Fruit fly (Drosophila melanogaster) whole organism, embryonic: ENCODE data around the gene CG1979.

Source experiments
- BEAF-32 ChIP-seq: fragments of 200-800 bp; sonication (Bioruptor generic); optimal IDR thresholded peaks from 3 replicates; lab custom pipeline; 2017; ENCODE audit warnings: missing biosample characterization, missing genetic modification characterization, mild to moderate bottlenecking, moderate library complexity, missing genetic modification reagents
- CG10209 ChIP-seq: fragments of 200-800 bp; sonication (Bioruptor generic); optimal IDR thresholded peaks from 3 replicates; lab custom pipeline; 2017; ENCODE audit warnings: missing biosample characterization, mild to moderate bottlenecking, missing genetic modification characterization, missing genetic modification reagents
- CG12104 ChIP-seq: fragments of 200-800 bp; sonication (Bioruptor generic); optimal IDR thresholded peaks from 3 replicates; lab custom pipeline; 2016; ENCODE audit warnings: missing biosample characterization, missing genetic modification characterization
- CG13287 ChIP-seq: fragments of 200-800 bp; sonication (Bioruptor generic); IDR thresholded peaks from 2 replicates; pipeline ENCODE4 v1.3.6; 2022; ENCODE audit warnings: missing biosample characterization, missing genetic modification characterization; ENCODE audit not compliant: partially characterized antibody
- CG13296 ChIP-seq: fragments of 200-800 bp; sonication (Bioruptor generic); optimal IDR thresholded peaks from 3 replicates; lab custom pipeline; 2018; ENCODE audit warnings: missing biosample characterization, mild to moderate bottlenecking, missing genetic modification characterization
- CG1792 ChIP-seq: fragments of 200-800 bp; sonication (Bioruptor generic); optimal IDR thresholded peaks from 2 replicates; lab custom pipeline; 2016; ENCODE audit warnings: missing biosample characterization, missing genetic modification characterization
- CG2875 ChIP-seq: fragments of 200-800 bp; sonication (Bioruptor generic); optimal IDR thresholded peaks from 2 replicates; lab custom pipeline; 2017; ENCODE audit warnings: missing biosample characterization, mild to moderate bottlenecking, missing genetic modification characterization, missing genetic modification reagents
- CG3995 ChIP-seq: fragments of 200-800 bp; sonication (Bioruptor generic); optimal IDR thresholded peaks from 3 replicates; lab custom pipeline; 2016; ENCODE audit warnings: missing biosample characterization, missing genetic modification characterization
- CG4360 ChIP-seq: fragments of 200-800 bp; sonication (Bioruptor generic); IDR thresholded peaks from 2 replicates; pipeline ENCODE4 v1.3.6; 2022; ENCODE audit warnings: missing biosample characterization, missing genetic modification characterization
- CG4617 ChIP-seq: fragments of 200-800 bp; sonication (Bioruptor generic); optimal IDR thresholded peaks from 3 replicates; lab custom pipeline; 2016; ENCODE audit warnings: missing biosample characterization, missing genetic modification characterization, borderline replicate concordance
- CG6854 ChIP-seq: fragments of 200-800 bp; sonication (Bioruptor generic); optimal IDR thresholded peaks from 3 replicates; lab custom pipeline; 2017; ENCODE audit warnings: missing biosample characterization, mild to moderate bottlenecking, missing genetic modification characterization
- CG8765 ChIP-seq: fragments of 200-800 bp; sonication (Bioruptor generic); IDR thresholded peaks from 2 replicates; pipeline ENCODE4 v1.3.6; 2022; ENCODE audit warnings: missing biosample characterization, missing genetic modification characterization
- CoRest ChIP-seq: fragments of 200-800 bp; sonication (Bioruptor generic); optimal IDR thresholded peaks from 3 replicates; lab custom pipeline; 2018; ENCODE audit warnings: missing biosample characterization, mild to moderate bottlenecking, missing genetic modification characterization, moderate library complexity
- Doc3 ChIP-seq: fragments of 200-800 bp; sonication (Bioruptor generic); IDR thresholded peaks from 3 replicates; pipeline ENCODE4 v1.3.6; 2022; ENCODE audit warnings: missing biosample characterization, missing genetic modification characterization; ENCODE audit not compliant: partially characterized antibody
- Gsc ChIP-seq: fragments of 200-800 bp; sonication (Bioruptor generic); IDR thresholded peaks from 2 replicates; pipeline ENCODE4 v1.3.6; 2022; ENCODE audit warnings: missing biosample characterization, missing genetic modification characterization
- Med ChIP-seq: fragments of 200-800 bp; sonication (Bioruptor generic); peaks from one replicate; lab custom pipeline; 2016; ENCODE audit warnings: missing biosample characterization, missing genetic modification characterization, mild to moderate bottlenecking, inconsistent platforms, moderate library complexity
- Meics ChIP-seq: fragments of 200-800 bp; sonication (Bioruptor generic); optimal IDR thresholded peaks from 2 replicates; lab custom pipeline; 2017; ENCODE audit warnings: missing biosample characterization, mild to moderate bottlenecking, missing genetic modification characterization
- ara ChIP-seq: fragments of 200-800 bp; sonication (Bioruptor generic); IDR thresholded peaks from 2 replicates; pipeline ENCODE4 v1.3.6; 2022; ENCODE audit warnings: missing biosample characterization, missing genetic modification characterization
- ato ChIP-seq: fragments of 200-800 bp; sonication (Bioruptor generic); IDR thresholded peaks from 2 replicates; pipeline ENCODE4 v1.3.6; 2022; ENCODE audit warnings: missing biosample characterization, missing genetic modification characterization; ENCODE audit not compliant: partially characterized antibody
- bab2 ChIP-seq: fragments of 200-800 bp; sonication (Bioruptor generic); optimal IDR thresholded peaks from 2 replicates; lab custom pipeline; 2016; ENCODE audit warnings: missing biosample characterization, missing genetic modification characterization
- bigmax ChIP-seq: fragments of 200-800 bp; sonication (Bioruptor generic); optimal IDR thresholded peaks from 2 replicates; lab custom pipeline; 2018; ENCODE audit warnings: missing biosample characterization, mild to moderate bottlenecking, missing genetic modification characterization
- cad ChIP-seq: fragments of >200 bp; optimal IDR thresholded peaks from 2 replicates; lab custom pipeline; 2017; ENCODE audit warnings: missing biosample characterization, missing genetic modification characterization
- dm ChIP-seq: fragments of 200-800 bp; sonication (Bioruptor generic); optimal IDR thresholded peaks from 3 replicates; lab custom pipeline; 2016; ENCODE audit warnings: missing biosample characterization, missing genetic modification characterization
- dpn ChIP-seq, 2 experiments: fragments of 200-800 bp; sonication (Bioruptor generic); optimal IDR thresholded peaks; 3 replicates each; lab custom pipeline; 2016; ENCODE audit warnings: missing biosample characterization in 2 of 2, missing genetic modification characterization in 2 of 2
- emc ChIP-seq: fragments of 200-800 bp; sonication (Bioruptor generic); optimal IDR thresholded peaks from 2 replicates; lab custom pipeline; 2016; ENCODE audit warnings: missing biosample characterization, missing genetic modification characterization
- ftz-f1 ChIP-seq: fragments of 200-800 bp; sonication (Bioruptor generic); optimal IDR thresholded peaks from 2 replicates; lab custom pipeline; 2016; ENCODE audit warnings: missing biosample characterization, missing genetic modification characterization
- grau ChIP-seq: fragments of 200-800 bp; optimal IDR thresholded peaks from 3 replicates; lab custom pipeline; 2019; ENCODE audit warnings: missing biosample characterization, mild to moderate bottlenecking, missing genetic modification characterization, moderate library complexity
- gro ChIP-seq: fragments of 200-800 bp; sonication (Bioruptor generic); optimal IDR thresholded peaks from 2 replicates; lab custom pipeline; 2016; ENCODE audit warnings: missing biosample characterization, missing genetic modification characterization
- nerfin-1 ChIP-seq: fragments of 200-800 bp; sonication (Bioruptor generic); optimal IDR thresholded peaks from 3 replicates; lab custom pipeline; 2019; ENCODE audit warnings: missing biosample characterization, mild to moderate bottlenecking, missing genetic modification characterization, moderate library complexity
- pan ChIP-seq, 4 experiments: fragments of >200 bp in 3 of 4; fragments of 200-800 bp in 1 of 4; sonication (Bioruptor generic) in 1 of 4; optimal IDR thresholded peaks in 3 of 4; IDR thresholded peaks in 1 of 4; 2 replicates each; pipeline versions ENCODE4 v1.3.6 to Lab custom; 2017 to 2022; ENCODE audit warnings: missing biosample characterization in 2 of 4, missing genetic modification characterization in 2 of 4, mixed read lengths in 1 of 4
- pita ChIP-seq: fragments of 200-800 bp; sonication (Bioruptor generic); optimal IDR thresholded peaks from 2 replicates; lab custom pipeline; 2017; ENCODE audit warnings: missing biosample characterization, mild to moderate bottlenecking, missing genetic modification characterization
- pros ChIP-seq: fragments of 200-800 bp; sonication (Bioruptor generic); optimal IDR thresholded peaks from 3 replicates; lab custom pipeline; 2019; ENCODE audit warnings: missing biosample characterization, mild to moderate bottlenecking, missing genetic modification characterization, moderate library complexity
- row ChIP-seq: fragments of 200-800 bp; sonication (Bioruptor generic); IDR thresholded peaks from 3 replicates; pipeline ENCODE4 v1.3.6; 2022; ENCODE audit warnings: missing biosample characterization, missing genetic modification characterization
- sisA ChIP-seq: fragments of 200-800 bp; sonication (Bioruptor generic); IDR thresholded peaks from 2 replicates; pipeline ENCODE4 v1.3.6; 2022; ENCODE audit warnings: missing biosample characterization, missing genetic modification characterization
- zen2 ChIP-seq: fragments of 200-800 bp; sonication (Bioruptor generic); IDR thresholded peaks from 3 replicates; pipeline ENCODE4 v1.3.6; 2022; ENCODE audit warnings: missing biosample characterization, missing genetic modification characterization; ENCODE audit not compliant: partially characterized antibody
- zfh1 ChIP-seq: fragments of 200-800 bp; sonication (Bioruptor generic); IDR thresholded peaks from 3 replicates; pipeline ENCODE4 v1.3.6; 2022; ENCODE audit warnings: missing biosample characterization, missing genetic modification characterization

CG1979 gene

dm6 chr3R:7093592-7093991, 39.2 kb downstream of the CG1979 start (continued):
- TF ChIP-seq CG13287 (GFP tag; lab: Robert Waterston, UW) (peak; percentile 36; the same call in 1 of the 2 replicates), ara (peak; percentile 19; the same call in 1 of the 2 replicates), cad (GFP tag; lab: Kevin White, UChicago) (no peak), sisA (GFP tag; lab: Robert Waterston, UW) (0 out of 2 replicates have a peak, but pooled peaks have one; percentile 12)

DNA sequence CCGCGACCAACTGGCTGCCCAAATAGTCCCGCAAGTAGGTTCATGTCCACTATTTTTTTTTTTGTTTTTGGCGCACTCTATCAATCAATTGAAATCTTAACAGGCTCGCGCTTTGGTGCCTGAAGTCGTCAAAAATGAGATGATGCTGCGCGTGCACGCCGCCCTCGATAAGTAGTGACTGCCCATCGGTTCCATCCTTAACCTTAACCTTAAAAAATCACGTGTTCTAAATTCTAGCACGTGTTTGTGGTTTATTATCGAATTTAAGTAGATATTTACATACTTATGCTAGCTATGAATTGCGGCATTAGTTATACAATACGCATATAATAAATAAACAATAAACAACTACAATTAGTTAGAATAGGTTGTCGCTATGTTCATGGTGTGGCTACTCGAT, 40.0 kb downstream of the CG1979 start:
- TF ChIP-seq pros (GFP tag; lab: Kevin White, UChicago), result no peak
- TF ChIP-seq Meics (GFP tag; lab: Kevin White, UChicago), result no peak
- TF ChIP-seq Med (GFP tag; lab: Kevin White, UChicago), result peak; percentile 15
- no peak for TF ChIP-seq CG10209 (GFP tag; lab: Kevin White, UChicago)
- peak; percentile 90 for TF ChIP-seq CG3995 (GFP tag; lab: Kevin White, UChicago)
- no peak for TF ChIP-seq CG6854 (GFP tag; lab: Kevin White, UChicago)
- TF ChIP-seq emc, result no peak
- TF ChIP-seq bigmax (GFP tag; lab: Kevin White, UChicago), result peak; percentile 84
- TF ChIP-seq row (GFP tag; lab: Robert Waterston, UW), result 0 out of 3 replicates have a peak, but pooled peaks have one; percentile 18
- no peak for TF ChIP-seq CG8765 (GFP tag; lab: Robert Waterston, UW)
- no peak for TF ChIP-seq Doc3 (GFP tag; lab: Robert Waterston, UW)
- TF ChIP-seq CG1792 (GFP tag; lab: Kevin White, UChicago), result no peak
- no peak for TF ChIP-seq nerfin-1 (tag; lab: Kevin White, UChicago)
- no peak for TF ChIP-seq ato
- TF ChIP-seq gro (GFP tag; lab: Kevin White, UChicago), result no peak
- no peak for TF ChIP-seq CG12104
- no peak for TF ChIP-seq pan (optimal IDR thresholded peaks at IDR 0.05; lab: Kevin White, UChicago)
- no peak for TF ChIP-seq pan (GFP tag; optimal IDR thresholded peaks at IDR 0.05 in 1 of 2, IDR thresholded peaks at IDR 0.05 in 1 of 2)
- no peak for TF ChIP-seq pita (GFP tag; lab: Kevin White, UChicago)
- TF ChIP-seq zfh1 (GFP tag; lab: Robert Waterston, UW), result no peak
- 0 out of 2 replicates have a peak, but pooled peaks have one; percentile 38 for TF ChIP-seq ara
- no peak for TF ChIP-seq Gsc
- TF ChIP-seq CG4617, result no peak
- no peak for TF ChIP-seq CG2875 (GFP tag; lab: Kevin White, UChicago)
- TF ChIP-seq dpn (GFP tag; optimal IDR thresholded peaks at IDR 0.05; lab: Kevin White, UChicago), result no peak
- no peak for TF ChIP-seq CG13296 (GFP tag; lab: Kevin White, UChicago)
- TF ChIP-seq CG4360 (GFP tag; lab: Robert Waterston, UW), result no peak
- TF ChIP-seq BEAF-32, result peak; percentile 6
- TF ChIP-seq ftz-f1 (GFP tag; lab: Kevin White, UChicago), result no peak
- peak; percentile 74 for TF ChIP-seq dm (GFP tag; lab: Kevin White, UChicago)
- no peak for TF ChIP-seq grau (tag; lab: Kevin White, UChicago)
- TF ChIP-seq bab2 (GFP tag; lab: Kevin White, UChicago), result no peak
- 0 out of 3 replicates have a peak, but pooled peaks have one; percentile 33 for TF ChIP-seq zen2 (GFP tag; lab: Robert Waterston, UW)
- TF ChIP-seq CoRest (tag; lab: Kevin White, UChicago), result no peak
